Worm (Caenorhabditis elegans): ENCODE results near the gene B0334.4.

The B0334.4 gene

ce11 chrII:11538741-11539140, 43.2 kb downstream of the B0334.4 start, which contains the start of gene Y62F5A.9:
TSS of gene Y62F5A.9 (minus strand) at chrII:11538841.
- no peak for TF ChIP-seq him-1 (tag; optimal IDR thresholded peaks at IDR 0.05)
- TF ChIP-seq dao-5 (tag; optimal IDR thresholded peaks at IDR 0.05) = no peak
- no peak for TF ChIP-seq W03F9.2 (tag; optimal IDR thresholded peaks at IDR 0.05)

- TF ChIP-seq him-1 (tag; optimal IDR thresholded peaks at IDR 0.05) (no peak), W03F9.2 (tag; optimal IDR thresholded peaks at IDR 0.05) (no peak), dao-5 (tag; optimal IDR thresholded peaks at IDR 0.05) (no peak)
Observed at ce11 chrII:11542385-11542784, 46.9 kb downstream of the B0334.4 start, which contains the start of gene gtf-2E2. TSS of gene gtf-2E2 (minus strand) at chrII:11542495.

ce11 chrII:11542958-11543357, 47.5 kb downstream of the B0334.4 start:
- TF ChIP-seq W03F9.2 (tag; optimal IDR thresholded peaks at IDR 0.05) = no peak
- TF ChIP-seq him-1 (tag; optimal IDR thresholded peaks at IDR 0.05) = no peak
- TF ChIP-seq dao-5 (tag; optimal IDR thresholded peaks at IDR 0.05) = no peak

- TF ChIP-seq him-1 (tag; optimal IDR thresholded peaks at IDR 0.05) = no peak
- no peak for TF ChIP-seq W03F9.2 (tag; optimal IDR thresholded peaks at IDR 0.05)
- TF ChIP-seq dao-5 (tag; optimal IDR thresholded peaks at IDR 0.05) = no peak
Observed at ce11 chrII:11544714-11545113, 49.2 kb downstream of the B0334.4 start, which contains the start of gene F54D5.9. TSS of gene F54D5.9 (minus strand) at chrII:11544828.

- TF ChIP-seq W03F9.2 (tag; optimal IDR thresholded peaks at IDR 0.05) (peak; percentile 83), him-1 (tag; optimal IDR thresholded peaks at IDR 0.05) (peak; percentile 73), dao-5 (tag; optimal IDR thresholded peaks at IDR 0.05) (peak; percentile 36)
Observed at ce11 chrII:11545299-11545951, 49.9 kb downstream of the B0334.4 start, which contains the start of gene dnj-13. TSS of gene dnj-13 (plus strand) at chrII:11545701.

ce11 chrII:11545952-11546325, 50.4 kb downstream of the B0334.4 start:
- TF ChIP-seq W03F9.2 (tag; optimal IDR thresholded peaks at IDR 0.05) = no peak
- TF ChIP-seq him-1 (tag; optimal IDR thresholded peaks at IDR 0.05) = no peak
- TF ChIP-seq dao-5 (tag; optimal IDR thresholded peaks at IDR 0.05) = no peak

All from whole organism, L4/young adult.